Worm (Caenorhabditis elegans): Measurements from ENCODE around the gene T06D4.2.

- TF ChIP-seq pat-9 (tag; optimal IDR thresholded peaks at IDR 0.05) = no peak
- no peak for TF ChIP-seq ceh-9 (tag; optimal IDR thresholded peaks at IDR 0.05)
- TF ChIP-seq pha-4 (tag; optimal IDR thresholded peaks at IDR 0.05) = no peak
- no peak for TF ChIP-seq ref-2 (tag; optimal IDR thresholded peaks at IDR 0.05)
- TF ChIP-seq lin-11 (tag; optimal IDR thresholded peaks at IDR 0.05) = no peak
- TF ChIP-seq eyg-1 (tag; optimal IDR thresholded peaks at IDR 0.05) = no peak
- TF ChIP-seq npax-4 (tag; optimal IDR thresholded peaks at IDR 0.05) = no peak
- TF ChIP-seq pha-2 (tag; optimal IDR thresholded peaks at IDR 0.05) = no peak
- TF ChIP-seq lim-6 (tag; optimal IDR thresholded peaks at IDR 0.05) = no peak
These were observed 13.5 kb upstream of the T06D4.2 start, which contains the start of gene nep-9 for ce11 chrII:3399212-3399611.
